Fruit fly (Drosophila melanogaster): ENCODE measurements around the gene mthl15.

The mthl15 gene

dm6 chr2L:10220501-10221386 lies 17.4 kb downstream of the mthl15 start, which contains the start of the genes Npc1a and Prosalpha6 (continued):
- TF ChIP-seq zen (tag; optimal IDR thresholded peaks at IDR 0.05) (peak; percentile 70), CG14667 (GFP tag; IDR thresholded peaks at IDR 0.05) (peak; percentile 82), btn (GFP tag; optimal IDR thresholded peaks at IDR 0.05) (no peak), Dll (GFP tag; IDR thresholded peaks at IDR 0.05; ENCODE audit: partially characterized antibody) (peak; percentile 66; the same call in 2 of the 4 replicates), ato (GFP tag; IDR thresholded peaks at IDR 0.05; ENCODE audit: partially characterized antibody) (peak; percentile 57; the same call in 1 of the 2 replicates), gsb (GFP tag; IDR thresholded peaks at IDR 0.05) (no peak), Ets65A (GFP tag) (peak; percentile 92), chm (GFP tag; IDR thresholded peaks at IDR 0.05) (0 out of 2 replicates have a peak, but pooled peaks have one; percentile 10), CG8924 (tag; optimal IDR thresholded peaks at IDR 0.05) (peak; percentile 47), CG10209 (GFP tag; optimal IDR thresholded peaks at IDR 0.05) (no peak), HLH54F (GFP tag; optimal IDR thresholded peaks at IDR 0.05) (peak; percentile 5), CG6791 (GFP tag; IDR thresholded peaks at IDR 0.05; ENCODE audit: partially characterized antibody) (peak; percentile 56; the same call in 2 of the 3 replicates), CG30403 (GFP tag; optimal IDR thresholded peaks at IDR 0.05) (peak; percentile 37), CG18476 (GFP tag; optimal IDR thresholded peaks at IDR 0.05) (peak; percentile 7), CG17361 (GFP tag; IDR thresholded peaks at IDR 0.05) (peak; percentile 68; the same call in 1 of the 3 replicates), Myb (GFP tag; optimal IDR thresholded peaks at IDR 0.05) (peak; percentile 11), Nf-YC (tag; optimal IDR thresholded peaks at IDR 0.05) (peak; percentile 30), D19B (GFP tag; optimal IDR thresholded peaks at IDR 0.05) (peak; percentile 11), stwl (tag; optimal IDR thresholded peaks at IDR 0.05) (peak; percentile 34), fd3F (GFP tag; optimal IDR thresholded peaks at IDR 0.05) (no peak), tll (GFP tag; optimal IDR thresholded peaks at IDR 0.05) (peak in 1 of 2 experiments; percentile 66), Pdp1 (GFP tag; optimal IDR thresholded peaks at IDR 0.05) (peak; percentile 9 to 40), Drgx (GFP tag; IDR thresholded peaks at IDR 0.05) (no peak), Dref (GFP tag; IDR thresholded peaks at IDR 0.05) (peak; percentile 79), Max (GFP tag; optimal IDR thresholded peaks at IDR 0.05) (peak; percentile 43), vnd (GFP tag; IDR thresholded peaks at IDR 0.05; ENCODE audit: partially characterized antibody) (peak; percentile 59; the same call in 1 of the 3 replicates), phol (tag; optimal IDR thresholded peaks at IDR 0.05) (peak; percentile 61), CG5180 (GFP tag; optimal IDR thresholded peaks at IDR 0.05) (peak; percentile 21), CG11723 (GFP tag; optimal IDR thresholded peaks at IDR 0.05) (peak; percentile 94), MESR4 (GFP tag; optimal IDR thresholded peaks at IDR 0.05) (peak; percentile 36), CG15514 (GFP tag; optimal IDR thresholded peaks at IDR 0.05) (peak; percentile 16), YL-1 (GFP tag; optimal IDR thresholded peaks at IDR 0.05) (no peak), CG33557 (GFP tag; optimal IDR thresholded peaks at IDR 0.05) (peak; percentile 6), fu2 (GFP tag; optimal IDR thresholded peaks at IDR 0.05) (no peak), ssp (GFP tag; IDR thresholded peaks at IDR 0.05) (peak; percentile 68), kah (GFP tag; optimal IDR thresholded peaks at IDR 0.05) (peak; percentile 2), seq (GFP tag; IDR thresholded peaks at IDR 0.05) (no peak), CG12391 (tag; optimal IDR thresholded peaks at IDR 0.05) (peak; percentile 55), Lim3 (GFP tag; IDR thresholded peaks at IDR 0.05) (no peak), gfzf (GFP tag; optimal IDR thresholded peaks at IDR 0.05) (peak; percentile 8), HmgZ (tag; optimal IDR thresholded peaks at IDR 0.05) (peak; percentile 22), CG13624 (GFP tag; optimal IDR thresholded peaks at IDR 0.05) (no peak), amos (GFP tag; IDR thresholded peaks at IDR 0.05; ENCODE audit: partially characterized antibody) (peak; percentile 78; the same call in 1 of the 2 replicates), zen2 (GFP tag; IDR thresholded peaks at IDR 0.05; ENCODE audit: partially characterized antibody) (no peak; the same call in 2 of the 3 replicates), CG12155 (GFP tag; optimal IDR thresholded peaks at IDR 0.05) (peak; percentile 16), Nf-YA (GFP tag; IDR thresholded peaks at IDR 0.05) (no peak), CG34376 (GFP tag; optimal IDR thresholded peaks at IDR 0.05) (peak; percentile 36)

All from whole organism, embryonic.